Worm (Caenorhabditis elegans) whole organism, late embryonic: ENCODE results near the gene spop-1.

ENCODE experiments used
- K09A11.1 ChIP-seq: sonication (generic microtip); optimal IDR thresholded peaks from 2 replicates; lab custom pipeline; 2017; ENCODE audit warnings: antibody characterized with exemption, mild to moderate bottlenecking, missing genetic modification characterization, missing compliant biosample characterization; ENCODE audit not compliant: insufficient read depth
- ceh-19 ChIP-seq: fragments of 200-800 bp; sonication (Bioruptor generic); optimal IDR thresholded peaks from 2 replicates; lab custom pipeline; 2018; ENCODE audit warnings: mild to moderate bottlenecking, missing genetic modification characterization, missing compliant biosample characterization
- ceh-2 ChIP-seq: sonication (generic microtip); optimal IDR thresholded peaks from 2 replicates; lab custom pipeline; 2016; ENCODE audit warnings: missing genotype, missing genetic modification characterization, missing compliant biosample characterization
- ceh-22 ChIP-seq: sonication (generic microtip); optimal IDR thresholded peaks from 2 replicates; lab custom pipeline; 2017; ENCODE audit warnings: missing biosample characterization, missing genetic modification characterization
- ceh-24 ChIP-seq: sonication (generic microtip); optimal IDR thresholded peaks from 2 replicates; lab custom pipeline; 2016; ENCODE audit warnings: mild to moderate bottlenecking, missing genetic modification characterization, missing compliant biosample characterization
- ceh-30 ChIP-seq: fragments of 150-350 bp; optimal IDR thresholded peaks from 2 replicates; lab custom pipeline; 2014; ENCODE audit warnings: missing biosample characterization, missing genetic modification characterization
- ceh-34 ChIP-seq: sonication (generic microtip); optimal IDR thresholded peaks from 2 replicates; lab custom pipeline; 2016; ENCODE audit warnings: mild to moderate bottlenecking, missing genetic modification characterization, missing compliant biosample characterization
- ceh-9 ChIP-seq: sonication (generic microtip); optimal IDR thresholded peaks from 2 replicates; lab custom pipeline; 2016; ENCODE audit warnings: mild to moderate bottlenecking, missing genetic modification characterization, inconsistent platforms, missing compliant biosample characterization
- dmd-4 ChIP-seq: sonication (generic microtip); optimal IDR thresholded peaks from 2 replicates; lab custom pipeline; 2016; ENCODE audit warnings: borderline replicate concordance, missing genetic modification characterization, missing compliant biosample characterization
- elt-2 ChIP-seq: sonication (generic microtip); optimal IDR thresholded peaks from 2 replicates; lab custom pipeline; 2016; ENCODE audit warnings: missing genetic modification reagents, missing genetic modification characterization, missing compliant biosample characterization
- ets-4 ChIP-seq: sonication (generic microtip); optimal IDR thresholded peaks from 2 replicates; lab custom pipeline; 2016; ENCODE audit warnings: missing genetic modification characterization, missing compliant biosample characterization
- fax-1 ChIP-seq: sonication (generic microtip); optimal IDR thresholded peaks from 2 replicates; lab custom pipeline; 2016; ENCODE audit warnings: missing genotype, missing genetic modification characterization, missing compliant biosample characterization
- fkh-6 ChIP-seq: sonication (generic microtip); optimal IDR thresholded peaks from 2 replicates; lab custom pipeline; 2016; ENCODE audit warnings: missing genetic modification characterization, missing compliant biosample characterization
- hlh-6 ChIP-seq: sonication (generic microtip); optimal IDR thresholded peaks from 2 replicates; lab custom pipeline; 2016; ENCODE audit warnings: missing genotype, missing genetic modification characterization, missing compliant biosample characterization
- lim-6 ChIP-seq: sonication (generic microtip); optimal IDR thresholded peaks from 2 replicates; lab custom pipeline; 2016; ENCODE audit warnings: missing genetic modification characterization, missing compliant biosample characterization
- madf-2 ChIP-seq: sonication (generic microtip); optimal IDR thresholded peaks from 2 replicates; lab custom pipeline; 2017; ENCODE audit warnings: missing genetic modification characterization, missing compliant biosample characterization
- nfya-1 ChIP-seq: sonication (generic microtip); optimal IDR thresholded peaks from 2 replicates; lab custom pipeline; 2017; ENCODE audit warnings: missing genetic modification characterization, mild to moderate bottlenecking, missing compliant biosample characterization, antibody characterized with exemption, moderate library complexity
- nhr-11 ChIP-seq: fragments of 150-350 bp; optimal IDR thresholded peaks from 2 replicates; lab custom pipeline; 2014; ENCODE audit warnings: missing biosample characterization, missing genetic modification characterization
- nhr-232 ChIP-seq: sonication (generic microtip); optimal IDR thresholded peaks from 2 replicates; lab custom pipeline; 2016; ENCODE audit warnings: missing genetic modification characterization, missing compliant biosample characterization
- npax-4 ChIP-seq: sonication (generic microtip); optimal IDR thresholded peaks from 2 replicates; lab custom pipeline; 2016; ENCODE audit warnings: missing genetic modification characterization, missing compliant biosample characterization
- pag-3 ChIP-seq: sonication (generic microtip); optimal IDR thresholded peaks from 2 replicates; lab custom pipeline; 2016; ENCODE audit warnings: missing compliant biosample characterization, missing genetic modification characterization, borderline replicate concordance
- pat-9 ChIP-seq: fragments of 200-800 bp; sonication (Bioruptor generic); optimal IDR thresholded peaks from 2 replicates; lab custom pipeline; 2018; ENCODE audit warnings: mild to moderate bottlenecking, missing genetic modification characterization, moderate library complexity, missing compliant biosample characterization
- pax-1 ChIP-seq: fragments of 150-350 bp; optimal IDR thresholded peaks from 2 replicates; lab custom pipeline; 2014; ENCODE audit warnings: missing biosample characterization, missing genetic modification characterization
- pha-4 ChIP-seq: fragments of 150-350 bp; optimal IDR thresholded peaks from 2 replicates; lab custom pipeline; 2018; ENCODE audit warnings: missing biosample characterization, missing genetic modification reagents, missing genetic modification characterization
- rnt-1 ChIP-seq: sonication (generic microtip); optimal IDR thresholded peaks from 2 replicates; lab custom pipeline; 2016; ENCODE audit warnings: missing genetic modification characterization, missing compliant biosample characterization
- sdc-2 ChIP-seq: sonication (generic microtip); optimal IDR thresholded peaks from 2 replicates; lab custom pipeline; 2016; ENCODE audit warnings: missing genotype, missing genetic modification characterization, missing compliant biosample characterization
- tbx-7 ChIP-seq: sonication (generic microtip); optimal IDR thresholded peaks from 2 replicates; lab custom pipeline; 2016; ENCODE audit warnings: missing genotype, missing genetic modification characterization, missing compliant biosample characterization
- unc-3 ChIP-seq, 2 experiments: fragments of 200-800 bp in 1 of 2; sonication (Bioruptor generic) in 1 of 2; sonication (generic microtip) in 1 of 2; conservative IDR thresholded peaks in 1 of 2; optimal IDR thresholded peaks in 1 of 2; 2 replicates each; pipeline versions ENCODE4 v1.3.6 to Lab custom; 2016 to 2022; ENCODE audit warnings: missing compliant biosample characterization in 2 of 2, missing genetic modification characterization in 2 of 2, missing genetic modification reagents in 1 of 2
- unc-42 ChIP-seq: sonication (generic microtip); optimal IDR thresholded peaks from 2 replicates; lab custom pipeline; 2016; ENCODE audit warnings: missing genotype, missing genetic modification characterization, missing compliant biosample characterization
- unc-55 ChIP-seq: sonication (generic microtip); optimal IDR thresholded peaks from 2 replicates; lab custom pipeline; 2017; ENCODE audit warnings: missing biosample characterization, missing genetic modification reagents, missing genetic modification characterization
- zip-5 ChIP-seq: sonication (generic microtip); optimal IDR thresholded peaks from 2 replicates; lab custom pipeline; 2016; ENCODE audit warnings: missing genetic modification characterization, missing compliant biosample characterization
- ztf-16 ChIP-seq: sonication (generic microtip); optimal IDR thresholded peaks from 2 replicates; lab custom pipeline; 2017; ENCODE audit warnings: missing genetic modification characterization, missing compliant biosample characterization

Gene spop-1

DNA sequence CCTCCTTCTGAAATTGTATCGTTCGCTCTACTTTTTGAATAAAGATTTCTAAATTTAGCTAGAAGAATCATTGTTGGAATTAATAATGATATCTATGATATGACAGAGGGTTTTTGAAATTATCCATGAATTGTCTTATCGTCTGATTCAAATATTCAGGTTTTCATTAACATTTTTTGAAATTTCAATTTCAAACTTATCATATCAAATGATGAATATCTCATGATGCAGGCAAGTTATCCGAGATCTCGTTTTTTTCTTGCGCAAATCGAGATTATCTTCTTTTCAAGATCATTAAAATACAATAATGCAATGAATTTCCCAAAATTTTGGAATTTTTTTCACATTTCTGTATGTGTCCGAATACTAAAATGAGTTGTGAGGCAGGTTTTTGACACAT lies at the start of gene spop-1:
spop-1 (minus strand) TSS at position 101 of the 400 bp plus-strand sequence.
- TF ChIP-seq npax-4 (tag; lab: Kevin White, UChicago) (no peak), fax-1 (no peak), lim-6 (no peak), ceh-30 (tag; lab: Kevin White, UChicago) (no peak), ceh-22 (tag; lab: Kevin White, UChicago) (no peak), ceh-24 (tag; lab: Kevin White, UChicago) (no peak), dmd-4 (tag; lab: Kevin White, UChicago) (no peak), nhr-232 (tag; lab: Kevin White, UChicago) (no peak), pat-9 (tag; lab: Kevin White, UChicago) (no peak), pax-1 (tag; lab: Kevin White, UChicago) (no peak), ets-4 (no peak), pag-3 (tag; lab: Kevin White, UChicago) (no peak), pha-4 (tag; lab: Kevin White, UChicago) (no peak), tbx-7 (no peak)

DNA sequence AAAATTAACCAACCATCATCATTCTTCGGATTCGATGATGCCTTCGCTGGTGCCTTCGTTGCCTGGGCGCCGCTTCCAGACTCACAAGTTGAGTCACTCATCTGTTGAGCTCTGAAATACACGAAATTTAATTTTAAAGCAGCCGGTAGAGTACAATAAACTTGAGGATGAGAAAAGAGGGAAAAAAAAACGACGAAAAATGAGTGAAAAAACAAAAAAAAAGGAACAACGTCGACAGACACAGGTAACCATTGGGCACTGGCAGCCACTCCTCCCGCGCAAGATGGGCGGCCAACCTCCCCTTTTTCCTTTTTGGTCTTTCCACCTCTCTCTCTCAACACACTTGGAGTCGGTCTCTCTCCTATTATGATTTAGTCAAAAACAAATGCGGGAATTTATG lies 48.8 kb upstream of the spop-1 start, which contains the start of gene K08E5.1:
K08E5.1 (minus strand) TSS at position 101 of the 400 bp plus-strand sequence.
- TF ChIP-seq nfya-1 (tag; lab: Kevin White, UChicago) (no peak), ceh-30 (tag; lab: Kevin White, UChicago) (no peak), K09A11.1 (tag; lab: Kevin White, UChicago) (no peak), madf-2 (tag; lab: Kevin White, UChicago) (no peak), unc-55 (GFP tag; lab: Kevin White, UChicago) (no peak), nhr-11 (tag; lab: Kevin White, UChicago) (no peak), ceh-9 (tag; lab: Kevin White, UChicago) (no peak), pax-1 (tag; lab: Kevin White, UChicago) (no peak), sdc-2 (tag; lab: Kevin White, UChicago) (no peak)

ce11 chrIII:10140732-10141131 lies 42.9 kb upstream of the spop-1 start, which contains the start of gene K08E5.6:
Gene K08E5.6, plus strand, starts transcription at chrIII:10141032.
- no peak for TF ChIP-seq rnt-1
- no peak for TF ChIP-seq ceh-19 (GFP tag; lab: Kevin White, UChicago)
- TF ChIP-seq fkh-6 (tag; lab: Kevin White, UChicago) = no peak
- no peak for TF ChIP-seq hlh-6 (tag; lab: Kevin White, UChicago)
- no peak for TF ChIP-seq unc-42 (tag; lab: Kevin White, UChicago)
- TF ChIP-seq zip-5 (tag; lab: Kevin White, UChicago) = no peak
- no peak for TF ChIP-seq lim-6
- no peak for TF ChIP-seq ceh-22 (tag; lab: Kevin White, UChicago)
- no peak for TF ChIP-seq ceh-34 (tag; lab: Kevin White, UChicago)
- no peak for TF ChIP-seq ceh-2
- TF ChIP-seq unc-3 (GFP tag; conservative IDR thresholded peaks at IDR 0.05; lab: Robert Waterston, UW) = no peak
- TF ChIP-seq unc-3 (tag; optimal IDR thresholded peaks at IDR 0.05; lab: Kevin White, UChicago) = no peak

- TF ChIP-seq unc-55 (GFP tag; lab: Kevin White, UChicago) (peak; percentile 9), ceh-24 (tag; lab: Kevin White, UChicago) (no peak)
These were observed 38.9 kb upstream of the spop-1 start, which contains the start of gene ZK1128.7 for ce11 chrIII:10136778-10137177. Gene ZK1128.7, plus strand, starts transcription at chrIII:10137006.

DNA sequence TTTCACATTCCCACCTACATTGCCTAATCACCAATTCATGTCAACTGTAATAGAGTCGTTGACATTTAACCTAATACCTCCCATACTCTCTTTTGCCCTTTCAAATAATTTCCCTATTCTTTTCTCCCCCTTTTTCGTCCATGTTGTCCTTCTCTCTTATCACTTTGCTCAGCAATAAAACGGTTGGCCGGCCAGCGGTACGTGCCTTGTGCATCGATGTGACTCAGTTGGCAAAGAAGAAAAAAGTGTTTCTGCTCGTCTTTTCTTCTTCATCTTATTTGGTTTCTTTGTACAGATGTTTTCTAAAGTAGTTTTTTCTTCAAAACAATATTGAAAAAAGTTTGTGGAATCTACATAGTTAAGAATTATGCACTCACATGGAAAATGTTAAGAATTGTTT lies 36.6 kb upstream of the spop-1 start:
- no peak for TF ChIP-seq unc-42 (tag; lab: Kevin White, UChicago)
- no peak for TF ChIP-seq unc-3 (GFP tag; conservative IDR thresholded peaks at IDR 0.05; lab: Robert Waterston, UW)
- no peak for TF ChIP-seq unc-3 (tag; optimal IDR thresholded peaks at IDR 0.05; lab: Kevin White, UChicago)
- TF ChIP-seq nhr-232 (tag; lab: Kevin White, UChicago) = no peak
- no peak for TF ChIP-seq elt-2 (tag; lab: Kevin White, UChicago)
- no peak for TF ChIP-seq ceh-24 (tag; lab: Kevin White, UChicago)
- no peak for TF ChIP-seq dmd-4 (tag; lab: Kevin White, UChicago)
- no peak for TF ChIP-seq ztf-16
